Fruit fly (Drosophila melanogaster) whole organism, embryonic: ENCODE data around the gene mRpS14.
A peak's percentile ranks its signal among the peaks of the same experiment; 100 is the strongest.

ENCODE experiments used
- CG10431 ChIP-seq: fragments of 200-800 bp; sonication (Bioruptor generic); optimal IDR thresholded peaks from 3 replicates; lab custom pipeline; 2018; ENCODE audit warnings: missing biosample characterization, mild to moderate bottlenecking, missing genetic modification characterization
- CG11085 ChIP-seq: fragments of 200-800 bp; sonication (Bioruptor generic); IDR thresholded peaks from 2 replicates; pipeline ENCODE4 v1.3.6; 2022; ENCODE audit warnings: missing biosample characterization, missing genetic modification characterization
- CG11093 ChIP-seq: fragments of 200-800 bp; sonication (Bioruptor generic); IDR thresholded peaks from 3 replicates; pipeline ENCODE4 v1.3.6; 2022; ENCODE audit warnings: missing biosample characterization, missing genetic modification characterization
- CG11398 ChIP-seq: fragments of 200-800 bp; sonication (Bioruptor generic); optimal IDR thresholded peaks from 2 replicates; lab custom pipeline; 2016; ENCODE audit warnings: missing biosample characterization, missing genetic modification characterization
- CG11504 ChIP-seq: fragments of 200-800 bp; sonication (Bioruptor generic); optimal IDR thresholded peaks from 3 replicates; lab custom pipeline; 2019; ENCODE audit warnings: missing biosample characterization, mild to moderate bottlenecking, missing genetic modification characterization, moderate library complexity
- CG11723 ChIP-seq: fragments of 200-800 bp; sonication (Bioruptor generic); optimal IDR thresholded peaks from 2 replicates; lab custom pipeline; 2017; ENCODE audit warnings: missing biosample characterization, mild to moderate bottlenecking, missing genetic modification characterization
- CG18011 ChIP-seq: fragments of 200-800 bp; sonication (Bioruptor generic); optimal IDR thresholded peaks from 2 replicates; lab custom pipeline; 2017; ENCODE audit warnings: missing biosample characterization, missing genetic modification characterization, mild to moderate bottlenecking, moderate library complexity, missing genotype
- CG2199 ChIP-seq: fragments of 200-800 bp; sonication (Bioruptor generic); IDR thresholded peaks from 3 replicates; pipeline ENCODE4 v1.3.6; 2022; ENCODE audit warnings: missing biosample characterization, missing genetic modification characterization
- CG3407 ChIP-seq: fragments of 200-800 bp; sonication (Bioruptor generic); optimal IDR thresholded peaks from 2 replicates; lab custom pipeline; 2018; ENCODE audit warnings: missing biosample characterization, mild to moderate bottlenecking, missing genetic modification characterization
- CG3838 ChIP-seq: fragments of 200-800 bp; sonication (Bioruptor generic); optimal IDR thresholded peaks from 3 replicates; lab custom pipeline; 2016; ENCODE audit warnings: missing biosample characterization, missing genetic modification characterization
- CG3995 ChIP-seq: fragments of 200-800 bp; sonication (Bioruptor generic); optimal IDR thresholded peaks from 3 replicates; lab custom pipeline; 2016; ENCODE audit warnings: missing biosample characterization, missing genetic modification characterization
- CG6272 ChIP-seq: fragments of 200-800 bp; sonication (Bioruptor generic); IDR thresholded peaks from 2 replicates; pipeline ENCODE4 v1.3.6; 2022; ENCODE audit warnings: missing biosample characterization, missing genetic modification characterization
- CG6765 ChIP-seq: fragments of 200-800 bp; sonication (Bioruptor generic); optimal IDR thresholded peaks from 3 replicates; lab custom pipeline; 2017; ENCODE audit warnings: missing biosample characterization, mild to moderate bottlenecking, missing genetic modification characterization
- CG6791 ChIP-seq: fragments of 200-800 bp; sonication (Bioruptor generic); IDR thresholded peaks from 3 replicates; pipeline ENCODE4 v1.3.6; 2022; ENCODE audit warnings: missing biosample characterization, missing genetic modification characterization; ENCODE audit not compliant: partially characterized antibody
- CG7556 ChIP-seq: fragments of 200-800 bp; sonication (Bioruptor generic); optimal IDR thresholded peaks from 2 replicates; lab custom pipeline; 2017; ENCODE audit warnings: missing biosample characterization, mild to moderate bottlenecking, missing genetic modification characterization
- CG8089 ChIP-seq: fragments of 200-800 bp; sonication (Bioruptor generic); optimal IDR thresholded peaks from 3 replicates; lab custom pipeline; 2016; ENCODE audit warnings: missing biosample characterization, missing genetic modification characterization
- CG8388 ChIP-seq: fragments of 200-800 bp; sonication (Bioruptor generic); optimal IDR thresholded peaks from 2 replicates; lab custom pipeline; 2019; ENCODE audit warnings: missing biosample characterization, mild to moderate bottlenecking, missing genetic modification characterization, moderate library complexity
- Dll ChIP-seq: fragments of 200-800 bp; sonication (Bioruptor generic); IDR thresholded peaks from 4 replicates; pipeline ENCODE4 v1.3.6; 2022; ENCODE audit warnings: missing biosample characterization, missing genetic modification characterization; ENCODE audit not compliant: partially characterized antibody
- Eip74EF ChIP-seq, 2 experiments: fragments of 200-800 bp in 1 of 2; fragments of >200 bp in 1 of 2; sonication (Bioruptor generic) in 1 of 2; optimal IDR thresholded peaks; 2 replicates each; lab custom pipeline; 2017 to 2019; ENCODE audit warnings: missing biosample characterization in 2 of 2, missing genetic modification characterization in 2 of 2, mild to moderate bottlenecking in 1 of 2, moderate library complexity in 1 of 2
- Fer1 ChIP-seq: fragments of 200-800 bp; sonication (Bioruptor generic); optimal IDR thresholded peaks from 2 replicates; lab custom pipeline; 2017; ENCODE audit warnings: missing biosample characterization, mild to moderate bottlenecking, missing genetic modification characterization
- Fer2 ChIP-seq: fragments of 200-800 bp; sonication (Bioruptor generic); optimal IDR thresholded peaks from 2 replicates; lab custom pipeline; 2018; ENCODE audit warnings: missing biosample characterization, mild to moderate bottlenecking, missing genetic modification characterization, moderate library complexity
- Gsc ChIP-seq: fragments of 200-800 bp; sonication (Bioruptor generic); IDR thresholded peaks from 2 replicates; pipeline ENCODE4 v1.3.6; 2022; ENCODE audit warnings: missing biosample characterization, missing genetic modification characterization
- HHEX ChIP-seq: fragments of 200-800 bp; sonication (Bioruptor generic); optimal IDR thresholded peaks from 3 replicates; lab custom pipeline; 2017; ENCODE audit warnings: missing biosample characterization, mild to moderate bottlenecking, missing genetic modification characterization, missing genetic modification reagents
- HLH3B ChIP-seq: fragments of 200-800 bp; sonication (Bioruptor generic); IDR thresholded peaks from 2 replicates; pipeline ENCODE4 v1.3.6; 2022; ENCODE audit warnings: missing biosample characterization, missing genetic modification characterization
- HLH4C ChIP-seq: fragments of 200-800 bp; sonication (Bioruptor generic); IDR thresholded peaks from 3 replicates; pipeline ENCODE4 v1.3.6; 2022; ENCODE audit warnings: missing biosample characterization, missing genetic modification characterization; ENCODE audit not compliant: partially characterized antibody
- Hand ChIP-seq: fragments of 200-800 bp; sonication (Bioruptor generic); optimal IDR thresholded peaks from 2 replicates; lab custom pipeline; 2017; ENCODE audit warnings: mild to moderate bottlenecking, missing biosample characterization, missing genetic modification reagents, missing genetic modification characterization
- Hey ChIP-seq: fragments of 200-800 bp; sonication (Bioruptor generic); optimal IDR thresholded peaks from 3 replicates; lab custom pipeline; 2018; ENCODE audit warnings: missing biosample characterization, mild to moderate bottlenecking, missing genetic modification characterization
- HmgD ChIP-seq: fragments of 200-800 bp; sonication (Bioruptor generic); optimal IDR thresholded peaks from 3 replicates; lab custom pipeline; 2016; ENCODE audit warnings: missing biosample characterization, missing genetic modification characterization
- Lhr ChIP-seq: fragments of 200-800 bp; sonication (Bioruptor generic); optimal IDR thresholded peaks from 3 replicates; lab custom pipeline; 2017; ENCODE audit warnings: mild to moderate bottlenecking, missing biosample characterization, missing genetic modification reagents, missing genetic modification characterization
- Mrtf ChIP-seq: fragments of 200-800 bp; sonication (Bioruptor generic); IDR thresholded peaks from 3 replicates; pipeline ENCODE4 v1.3.6; 2022; ENCODE audit warnings: missing biosample characterization, missing genetic modification characterization
- Neu2 ChIP-seq: fragments of 200-800 bp; sonication (Bioruptor generic); optimal IDR thresholded peaks from 3 replicates; lab custom pipeline; 2016; ENCODE audit warnings: missing biosample characterization, missing genetic modification characterization, borderline replicate concordance
- Sry-β ChIP-seq: fragments of 200-800 bp; sonication (Bioruptor generic); optimal IDR thresholded peaks from 2 replicates; lab custom pipeline; 2018; ENCODE audit warnings: missing biosample characterization, mild to moderate bottlenecking, missing genetic modification characterization, moderate library complexity
- Ssrp ChIP-seq: fragments of 200-800 bp; sonication (Bioruptor generic); optimal IDR thresholded peaks from 2 replicates; lab custom pipeline; 2018; ENCODE audit warnings: missing biosample characterization, mild to moderate bottlenecking, missing genetic modification characterization, moderate library complexity
- ap ChIP-seq: fragments of 200-800 bp; sonication (Bioruptor generic); IDR thresholded peaks from 2 replicates; pipeline ENCODE4 v1.3.6; 2022; ENCODE audit warnings: missing biosample characterization, missing genetic modification characterization
- cas ChIP-seq: fragments of 200-800 bp; sonication (Bioruptor generic); IDR thresholded peaks from 2 replicates; pipeline ENCODE4 v1.3.6; 2022; ENCODE audit warnings: missing biosample characterization, missing genetic modification characterization
- crol ChIP-seq: fragments of 200-800 bp; sonication (Bioruptor generic); IDR thresholded peaks from 2 replicates; pipeline ENCODE4 v1.3.6; 2022; ENCODE audit warnings: missing biosample characterization, missing genetic modification characterization
- disco-r ChIP-seq: fragments of 200-800 bp; sonication (Bioruptor generic); optimal IDR thresholded peaks from 2 replicates; lab custom pipeline; 2016; ENCODE audit warnings: missing biosample characterization, missing genetic modification characterization
- ftz-f1 ChIP-seq: fragments of 200-800 bp; sonication (Bioruptor generic); optimal IDR thresholded peaks from 2 replicates; lab custom pipeline; 2016; ENCODE audit warnings: missing biosample characterization, missing genetic modification characterization
- gcm2 ChIP-seq: fragments of 200-800 bp; sonication (Bioruptor generic); optimal IDR thresholded peaks from 2 replicates; lab custom pipeline; 2016; ENCODE audit warnings: missing biosample characterization, missing genetic modification characterization
- hth ChIP-seq: fragments of >200 bp; optimal IDR thresholded peaks from 2 replicates; lab custom pipeline; 2017; ENCODE audit warnings: inconsistent platforms
- kah ChIP-seq: fragments of 200-800 bp; sonication (Bioruptor generic); optimal IDR thresholded peaks from 2 replicates; lab custom pipeline; 2018; ENCODE audit warnings: missing biosample characterization, mild to moderate bottlenecking, missing genetic modification characterization
- mam ChIP-seq: fragments of 200-800 bp; sonication (Bioruptor generic); optimal IDR thresholded peaks from 3 replicates; lab custom pipeline; 2016; ENCODE audit warnings: missing biosample characterization, missing genetic modification characterization
- mirr ChIP-seq: fragments of 200-800 bp; sonication (Bioruptor generic); optimal IDR thresholded peaks from 3 replicates; lab custom pipeline; 2018; ENCODE audit warnings: missing biosample characterization, mild to moderate bottlenecking, missing genetic modification characterization
- pnt ChIP-seq: fragments of 200-800 bp; sonication (Bioruptor generic); optimal IDR thresholded peaks from 3 replicates; lab custom pipeline; 2016; ENCODE audit warnings: missing biosample characterization, missing genetic modification characterization
- pros ChIP-seq: fragments of 200-800 bp; sonication (Bioruptor generic); optimal IDR thresholded peaks from 3 replicates; lab custom pipeline; 2019; ENCODE audit warnings: missing biosample characterization, mild to moderate bottlenecking, missing genetic modification characterization, moderate library complexity
- pum ChIP-seq: fragments of 200-800 bp; sonication (Bioruptor generic); optimal IDR thresholded peaks from 2 replicates; lab custom pipeline; 2016; ENCODE audit warnings: missing biosample characterization, missing genetic modification characterization
- ro ChIP-seq: fragments of 200-800 bp; sonication (Bioruptor generic); IDR thresholded peaks from 2 replicates; pipeline ENCODE4 v1.3.6; 2022; ENCODE audit warnings: missing biosample characterization, missing genetic modification characterization
- ssp ChIP-seq: fragments of 200-800 bp; sonication (Bioruptor generic); IDR thresholded peaks from 2 replicates; pipeline ENCODE4 v1.3.6; 2022; ENCODE audit warnings: missing biosample characterization, missing genetic modification characterization
- unc-4 ChIP-seq: fragments of 200-800 bp; sonication (Bioruptor generic); IDR thresholded peaks from 2 replicates; pipeline ENCODE4 v1.3.6; 2022; ENCODE audit warnings: missing biosample characterization, missing genetic modification characterization; ENCODE audit not compliant: partially characterized antibody
- zf30C ChIP-seq: fragments of 200-800 bp; sonication (Bioruptor generic); optimal IDR thresholded peaks from 3 replicates; lab custom pipeline; 2018; ENCODE audit warnings: missing biosample characterization, mild to moderate bottlenecking, missing genetic modification characterization
- zfh1 ChIP-seq: fragments of 200-800 bp; sonication (Bioruptor generic); IDR thresholded peaks from 3 replicates; pipeline ENCODE4 v1.3.6; 2022; ENCODE audit warnings: missing biosample characterization, missing genetic modification characterization

mRpS14 gene

DNA sequence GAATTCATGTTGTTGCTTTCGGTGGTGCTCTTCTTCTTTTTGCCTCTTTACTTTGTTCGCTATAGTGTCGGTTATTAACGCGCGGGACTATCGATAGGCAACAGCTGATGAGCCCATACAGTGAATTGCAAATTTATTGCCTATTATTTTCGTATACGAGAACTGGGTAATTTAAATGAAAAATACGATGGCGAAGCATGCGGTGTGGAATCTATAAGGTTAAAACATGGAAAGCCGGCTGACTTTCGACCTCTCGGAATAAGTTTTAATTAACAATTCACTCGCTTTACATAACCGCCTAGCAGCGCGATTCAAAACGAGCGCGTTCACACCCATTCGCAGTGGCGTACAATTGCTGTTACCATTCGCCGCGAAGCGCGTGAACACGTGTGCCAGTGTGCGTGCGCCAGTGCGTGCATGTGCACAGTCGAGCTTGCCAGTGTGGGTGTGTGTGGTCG, at the start of gene mRpS14, which contains the start of gene Naa15-16 (continued):
- TF ChIP-seq CG7556 (no peak), Hey (tag; lab: Kevin White, UChicago) (no peak), CG11723 (GFP tag; lab: Kevin White, UChicago) (no peak), Dll (GFP tag; lab: Robert Waterston, UW) (0 out of 4 replicates have a peak, but pooled peaks have one; percentile 40), pnt (no peak), Ssrp (no peak), CG11085 (no peak), CG6791 (GFP tag; lab: Robert Waterston, UW) (peak; percentile 61; the same call in 2 of the 3 replicates), CG3995 (no peak), CG6272 (GFP tag; lab: Robert Waterston, UW) (no peak), gcm2 (no peak), Gsc (GFP tag; lab: Robert Waterston, UW) (no peak), kah (GFP tag; lab: Kevin White, UChicago) (no peak), CG3838 (no peak), CG11093 (GFP tag; lab: Robert Waterston, UW) (no peak), Fer2 (tag; lab: Kevin White, UChicago) (no peak), HLH4C (GFP tag; lab: Robert Waterston, UW) (peak; percentile 75), Lhr (GFP tag; lab: Kevin White, UChicago) (no peak), unc-4 (GFP tag; lab: Robert Waterston, UW) (peak; percentile 47; the same call in 1 of the 2 replicates), CG11504 (tag; lab: Kevin White, UChicago) (no peak), HmgD (peak; percentile 14), CG8388 (GFP tag; lab: Kevin White, UChicago) (no peak), ssp (GFP tag; lab: Robert Waterston, UW) (no peak), Neu2 (no peak), hth (lab: Kevin White, UChicago) (no peak), pum (GFP tag; lab: Kevin White, UChicago) (no peak), CG18011 (GFP tag; lab: Kevin White, UChicago) (no peak), zf30C (no peak), disco-r (GFP tag; lab: Kevin White, UChicago) (no peak), CG10431 (GFP tag; lab: Kevin White, UChicago) (no peak), crol (GFP tag; lab: Robert Waterston, UW) (no peak), mirr (GFP tag; lab: Kevin White, UChicago) (peak; percentile 2), CG6765 (GFP tag; lab: Kevin White, UChicago) (no peak), Fer1 (GFP tag; lab: Kevin White, UChicago) (peak; percentile 19), ro (GFP tag; lab: Robert Waterston, UW) (no peak), HLH3B (GFP tag; lab: Robert Waterston, UW) (no peak), ftz-f1 (GFP tag; lab: Kevin White, UChicago) (no peak), CG11398 (GFP tag; lab: Kevin White, UChicago) (no peak), pros (no peak), CG2199 (GFP tag; lab: Robert Waterston, UW) (no peak), ap (GFP tag; lab: Robert Waterston, UW) (no peak), Eip74EF (GFP tag; optimal IDR thresholded peaks at IDR 0.05; lab: Kevin White, UChicago) (no peak), mam (GFP tag; lab: Kevin White, UChicago) (no peak), Sry-β (no peak), HHEX (no peak), CG8089 (GFP tag; lab: Kevin White, UChicago) (no peak), CG3407 (no peak), zfh1 (GFP tag; lab: Robert Waterston, UW) (no peak), Mrtf (GFP tag; lab: Robert Waterston, UW) (no peak), cas (GFP tag; lab: Robert Waterston, UW) (no peak), Hand (no peak)
